Fruit fly (Drosophila melanogaster): Measurements from ENCODE around the gene Jon99Fii.

DNA sequence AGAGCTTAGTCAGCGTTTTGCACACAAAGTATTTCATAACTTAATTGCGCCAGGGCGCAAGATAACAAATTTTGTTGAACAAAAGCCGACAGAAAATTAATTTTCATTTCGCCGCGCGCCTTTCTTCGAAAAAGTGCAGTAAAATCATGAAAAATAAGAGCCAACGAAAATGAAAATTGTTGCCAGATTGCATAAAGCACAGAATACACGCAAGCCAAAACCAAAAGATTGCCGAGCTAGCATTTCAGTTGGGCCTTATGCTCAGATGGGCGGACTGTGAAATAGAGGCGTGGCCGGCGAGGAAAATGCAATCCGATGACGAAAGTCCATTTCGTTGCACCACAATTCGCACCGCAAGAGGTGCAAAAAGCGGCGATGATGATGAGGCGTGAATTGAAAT, 17.0 kb downstream of the Jon99Fii start:
- TF ChIP-seq usp (GFP tag; optimal IDR thresholded peaks at IDR 0.05) (no peak), psq (optimal IDR thresholded peaks at IDR 0.05) (no peak), pan (optimal IDR thresholded peaks at IDR 0.05) (no peak), CG8478 (optimal IDR thresholded peaks at IDR 0.05) (no peak)

All from whole organism.